Worm (Caenorhabditis elegans) whole organism, L4 larva: ENCODE results near the gene sma-5.

Experiments
- D1046.2 ChIP-seq: fragments of 200-800 bp; sonication (Bioruptor generic); IDR thresholded peaks from 2 replicates; pipeline ENCODE4 v1.3.6; 2022; ENCODE audit warnings: missing genetic modification characterization, missing compliant biosample characterization
- F10B5.3 ChIP-seq: sonication (generic microtip); optimal IDR thresholded peaks from 2 replicates; lab custom pipeline; 2016; ENCODE audit warnings: mild to moderate bottlenecking, missing genetic modification characterization, missing compliant biosample characterization
- F37D6.2 ChIP-seq: sonication (generic microtip); optimal IDR thresholded peaks from 2 replicates; lab custom pipeline; 2016; ENCODE audit warnings: mild to moderate bottlenecking, missing genetic modification characterization, missing compliant biosample characterization
- R02D3.7 ChIP-seq: fragments of 150-350 bp; sonication (generic microtip); optimal IDR thresholded peaks from 3 replicates; lab custom pipeline; 2014; ENCODE audit warnings: missing biosample characterization, missing genetic modification characterization
- Y5F2A.4 ChIP-seq: fragments of 200-800 bp; sonication (Bioruptor generic); optimal IDR thresholded peaks from 2 replicates; lab custom pipeline; 2018; ENCODE audit warnings: mild to moderate bottlenecking, missing genetic modification characterization, missing compliant biosample characterization
- Y75B8A.6 ChIP-seq: fragments of 200-800 bp; sonication (Bioruptor generic); IDR thresholded peaks from 2 replicates; pipeline ENCODE4 v1.3.6; 2022; ENCODE audit warnings: missing genetic modification reagents, missing genetic modification characterization, missing compliant biosample characterization
- ZK337.2 ChIP-seq: fragments of 200-800 bp; sonication (Bioruptor generic); IDR thresholded peaks from 2 replicates; pipeline ENCODE4 v1.3.6; 2022; ENCODE audit warnings: missing genetic modification reagents, missing genetic modification characterization, missing compliant biosample characterization
- ZK546.5 ChIP-seq, 2 experiments: sonication (generic microtip); optimal IDR thresholded peaks; 2 replicates each; lab custom pipeline; 2017; ENCODE audit warnings: missing biosample characterization in 2 of 2, missing genetic modification characterization in 2 of 2
- aha-1 ChIP-seq: fragments of 150-350 bp; peaks from one replicate; lab custom pipeline; 2014; ENCODE audit warnings: missing biosample characterization, missing genetic modification characterization
- ceh-28 ChIP-seq: fragments of 150-350 bp; optimal IDR thresholded peaks from 2 replicates; lab custom pipeline; 2014; ENCODE audit warnings: missing biosample characterization, missing genetic modification reagents, missing genetic modification characterization
- ceh-62 ChIP-seq: sonication (generic microtip); optimal IDR thresholded peaks from 2 replicates; lab custom pipeline; 2017; ENCODE audit warnings: missing biosample characterization, missing genetic modification characterization
- ceh-82 ChIP-seq: sonication (generic microtip); optimal IDR thresholded peaks from 2 replicates; lab custom pipeline; 2017; ENCODE audit warnings: missing biosample characterization, missing genetic modification characterization
- ces-1 ChIP-seq: fragments of 150-350 bp; sonication (generic microtip); optimal IDR thresholded peaks from 4 replicates; lab custom pipeline; 2014; ENCODE audit warnings: missing biosample characterization, missing genetic modification reagents, missing genetic modification characterization
- ctbp-1 ChIP-seq: fragments of 200-800 bp; sonication (Bioruptor generic); IDR thresholded peaks from 2 replicates; pipeline ENCODE4 v1.3.6; 2022; ENCODE audit warnings: missing genetic modification reagents, missing genetic modification characterization, missing compliant biosample characterization
- daf-19 ChIP-seq: fragments of 200-800 bp; sonication (Bioruptor generic); conservative IDR thresholded peaks from 2 replicates; pipeline ENCODE4 v1.3.6; 2022; ENCODE audit warnings: missing genetic modification characterization, missing compliant biosample characterization
- dmd-6 ChIP-seq: fragments of 200-800 bp; sonication (Bioruptor generic); IDR thresholded peaks from 2 replicates; pipeline ENCODE4 v1.3.6; 2022; ENCODE audit warnings: missing genetic modification reagents, missing genetic modification characterization, missing compliant biosample characterization
- fos-1 ChIP-seq: fragments of 150-350 bp; optimal IDR thresholded peaks from 2 replicates; lab custom pipeline; 2014; ENCODE audit warnings: missing biosample characterization, missing genetic modification characterization
- hlh-30 ChIP-seq: sonication (generic microtip); optimal IDR thresholded peaks from 2 replicates; lab custom pipeline; 2017; ENCODE audit warnings: antibody characterized with exemption, mild to moderate bottlenecking, missing genetic modification characterization, missing compliant biosample characterization; ENCODE audit not compliant: insufficient read depth
- hmg-1.1 ChIP-seq: fragments of 200-800 bp; sonication (Bioruptor generic); IDR thresholded peaks from 2 replicates; pipeline ENCODE4 v1.3.6; 2022; ENCODE audit warnings: missing genetic modification reagents, missing genetic modification characterization, missing compliant biosample characterization
- lin-13 ChIP-seq: fragments of 150-350 bp; optimal IDR thresholded peaks from 2 replicates; lab custom pipeline; 2014; ENCODE audit warnings: missing biosample characterization, missing genetic modification reagents, missing genetic modification characterization
- lin-38 ChIP-seq: fragments of 200-800 bp; sonication (Bioruptor generic); IDR thresholded peaks from 2 replicates; pipeline ENCODE4 v1.3.6; 2022; ENCODE audit warnings: missing genetic modification reagents, missing genetic modification characterization, missing compliant biosample characterization
- lir-3 ChIP-seq: sonication (generic microtip); optimal IDR thresholded peaks from 2 replicates; lab custom pipeline; 2016; ENCODE audit warnings: mild to moderate bottlenecking, missing genetic modification characterization, missing compliant biosample characterization
- mep-1 ChIP-seq: fragments of 150-350 bp; sonication (generic microtip); optimal IDR thresholded peaks from 3 replicates; lab custom pipeline; 2014; ENCODE audit warnings: missing biosample characterization, missing genetic modification characterization
- mes-2 ChIP-seq: sonication (generic microtip); optimal IDR thresholded peaks from 2 replicates; lab custom pipeline; 2016; ENCODE audit warnings: missing genotype, mild to moderate bottlenecking, missing genetic modification characterization, missing compliant biosample characterization; ENCODE audit not compliant: poor library complexity, severe bottlenecking
- nhr-10 ChIP-seq: fragments of 150-350 bp; optimal IDR thresholded peaks from 2 replicates; lab custom pipeline; 2014; ENCODE audit warnings: missing biosample characterization, missing genetic modification characterization
- nhr-102 ChIP-seq: sonication (generic microtip); optimal IDR thresholded peaks from 2 replicates; lab custom pipeline; 2016; ENCODE audit warnings: mild to moderate bottlenecking, missing genetic modification characterization, moderate library complexity, missing compliant biosample characterization
- nhr-25 ChIP-seq: sonication (generic microtip); optimal IDR thresholded peaks from 2 replicates; lab custom pipeline; 2017; ENCODE audit warnings: missing genetic modification characterization, mild to moderate bottlenecking, missing compliant biosample characterization, antibody characterized with exemption, moderate library complexity, borderline replicate concordance; ENCODE audit not compliant: insufficient read depth
- nhr-28 ChIP-seq: fragments of 150-350 bp; optimal IDR thresholded peaks from 2 replicates; lab custom pipeline; 2014; ENCODE audit warnings: missing biosample characterization, missing genetic modification characterization
- nhr-6 ChIP-seq: fragments of 150-350 bp; optimal IDR thresholded peaks from 2 replicates; lab custom pipeline; 2014; ENCODE audit warnings: missing biosample characterization, missing genetic modification characterization
- nhr-77 ChIP-seq: fragments of 150-350 bp; optimal IDR thresholded peaks from 2 replicates; lab custom pipeline; 2014; ENCODE audit warnings: missing biosample characterization, missing genetic modification characterization
- pha-4 ChIP-seq, 2 experiments: fragments of 150-350 bp in 1 of 2; fragments of 200-800 bp in 1 of 2; sonication (Bioruptor generic) in 1 of 2; IDR thresholded peaks in 1 of 2; optimal IDR thresholded peaks in 1 of 2; 2 replicates each; pipeline versions ENCODE4 v1.3.6 to Lab custom; 2014 to 2022; ENCODE audit warnings: missing genetic modification characterization in 2 of 2, missing genetic modification reagents in 2 of 2, missing biosample characterization in 1 of 2, missing compliant biosample characterization in 1 of 2
- php-3 ChIP-seq: fragments of 200-800 bp; sonication (Bioruptor generic); IDR thresholded peaks from 2 replicates; pipeline ENCODE4 v1.3.6; 2022; ENCODE audit warnings: missing genetic modification reagents, missing genetic modification characterization, missing compliant biosample characterization
- rbr-2 ChIP-seq: sonication (generic microtip); optimal IDR thresholded peaks from 2 replicates; lab custom pipeline; 2016; ENCODE audit warnings: missing genotype, missing genetic modification characterization, missing compliant biosample characterization
- sdz-12 ChIP-seq: fragments of 200-800 bp; sonication (Bioruptor generic); optimal IDR thresholded peaks from 2 replicates; lab custom pipeline; 2018; ENCODE audit warnings: mild to moderate bottlenecking, missing genetic modification characterization, missing compliant biosample characterization
- set-16 ChIP-seq: fragments of 200-800 bp; sonication (Bioruptor generic); IDR thresholded peaks from 2 replicates; pipeline ENCODE4 v1.3.6; 2022; ENCODE audit warnings: missing genetic modification reagents, missing genetic modification characterization, missing compliant biosample characterization
- snpc-1.2 ChIP-seq: fragments of 200-800 bp; sonication (Bioruptor generic); IDR thresholded peaks from 2 replicates; pipeline ENCODE4 v1.3.6; 2022; ENCODE audit warnings: missing genetic modification reagents, missing genetic modification characterization, missing compliant biosample characterization
- spr-1 ChIP-seq: sonication (generic microtip); optimal IDR thresholded peaks from 2 replicates; lab custom pipeline; 2016; ENCODE audit warnings: mild to moderate bottlenecking, missing genetic modification characterization, missing compliant biosample characterization
- unc-130 ChIP-seq: sonication (generic microtip); optimal IDR thresholded peaks from 2 replicates; lab custom pipeline; 2016; ENCODE audit warnings: missing genetic modification reagents, missing genetic modification characterization, missing compliant biosample characterization
- unc-62 ChIP-seq, 3 experiments: fragments of 150-350 bp in 1 of 3; sonication (generic microtip); optimal IDR thresholded peaks in 2 of 3; peaks in 1 of 3; 1 replicate in 1 of 3; 2 replicates in 2 of 3; lab custom pipeline; 2014 to 2017; ENCODE audit warnings: missing biosample characterization in 3 of 3, missing genetic modification characterization in 3 of 3, missing genetic modification reagents in 3 of 3, missing genotype in 1 of 3
- zfp-3 ChIP-seq: fragments of 200-800 bp; sonication (Bioruptor generic); conservative IDR thresholded peaks from 2 replicates; pipeline ENCODE4 v1.3.6; 2022; ENCODE audit warnings: missing genetic modification reagents, missing genetic modification characterization, missing compliant biosample characterization
- zip-2 ChIP-seq: fragments of 150-350 bp; optimal IDR thresholded peaks from 2 replicates; lab custom pipeline; 2014; ENCODE audit warnings: missing biosample characterization, missing genetic modification characterization
- ztf-7 ChIP-seq: fragments of 150-350 bp; optimal IDR thresholded peaks from 2 replicates; lab custom pipeline; 2014; ENCODE audit warnings: missing biosample characterization, missing genetic modification characterization

The sma-5 gene

DNA sequence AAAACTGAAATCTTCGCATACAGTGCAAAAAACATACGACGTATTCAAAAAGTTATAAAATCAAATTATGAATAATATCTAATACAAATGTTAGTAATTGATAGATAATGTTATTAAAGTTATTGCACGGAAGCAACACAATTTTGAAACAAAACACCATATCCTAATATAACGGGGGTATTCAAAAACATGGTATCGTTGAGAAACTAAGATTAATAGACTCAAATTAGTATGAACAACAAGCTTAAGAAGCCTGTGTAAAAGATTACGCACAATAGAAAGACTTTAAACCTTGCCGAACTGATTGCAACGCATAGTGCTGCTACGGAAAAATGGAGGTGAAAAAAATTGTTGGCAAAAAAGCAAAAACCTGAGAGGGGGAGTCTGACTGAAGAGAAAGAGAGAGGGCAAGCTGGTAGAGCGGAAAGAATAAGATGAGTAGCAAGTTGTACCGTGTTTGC is at the start of gene sma-5:
TSS of gene sma-5 (minus strand) at position 51 of the 461 bp plus-strand sequence.
- TF ChIP-seq unc-62 (GFP tag; optimal IDR thresholded peaks at IDR 0.05 in 1 of 2; lab: Kevin White, UChicago) = peak in 1 of 2 experiments; percentile 65
- no peak for TF ChIP-seq unc-62 (tag; optimal IDR thresholded peaks at IDR 0.05; lab: Kevin White, UChicago)
- peak; percentile 51 for TF ChIP-seq aha-1 (tag; lab: Kevin White, UChicago)
- TF ChIP-seq lin-13 = no peak
- TF ChIP-seq, all 104 proteins: peak for 2

DNA sequence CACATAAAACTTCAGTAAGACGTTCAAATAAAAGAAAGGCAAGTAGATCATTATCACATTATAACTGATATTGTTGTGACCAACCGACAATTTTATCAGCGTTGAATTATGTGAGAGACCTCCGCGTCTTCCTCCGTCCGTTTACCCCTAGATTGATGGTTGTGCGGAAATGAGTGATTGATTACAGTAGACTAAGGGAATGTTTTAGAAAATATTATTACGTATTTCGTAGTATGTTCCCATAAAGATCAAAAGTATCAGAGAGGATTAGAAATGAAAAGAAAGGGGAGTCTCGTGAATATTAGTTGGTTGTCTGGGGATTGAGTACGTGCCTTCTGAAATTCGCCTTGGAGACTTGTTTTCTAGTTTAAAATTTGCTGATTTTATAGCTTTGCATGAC is 33.4 kb upstream of the sma-5 start:
- TF ChIP-seq nhr-28 (peak; percentile 18), ceh-62 (tag; lab: Kevin White, UChicago) (no peak)

DNA sequence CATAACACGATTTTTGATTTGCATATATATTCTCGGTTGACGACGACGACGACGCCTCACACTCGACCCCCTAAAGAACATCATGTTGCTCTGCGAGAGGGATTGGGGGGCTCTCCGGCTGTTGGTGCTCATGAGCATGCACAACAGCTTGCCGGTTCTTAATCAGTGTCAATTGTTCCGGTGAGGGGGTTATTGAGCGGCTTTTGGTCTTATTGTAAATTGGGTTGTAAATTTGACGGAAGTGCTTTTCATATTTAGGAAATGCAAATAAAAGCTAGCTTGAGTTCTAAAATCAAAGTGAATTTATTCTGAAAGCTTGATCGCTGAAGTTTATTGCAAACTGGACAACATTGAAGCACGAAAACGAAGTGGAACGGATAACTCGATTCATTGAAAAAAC is 32.6 kb upstream of the sma-5 start:
- TF ChIP-seq spr-1 (no peak), set-16 (GFP tag; lab: Robert Waterston, UW) (no peak), ceh-82 (tag; lab: Kevin White, UChicago) (no peak), ZK337.2 (no peak), php-3 (no peak), nhr-77 (no peak), unc-130 (GFP tag; lab: Kevin White, UChicago) (no peak), hmg-1.1 (GFP tag; lab: Robert Waterston, UW) (no peak), lin-13 (no peak)

DNA sequence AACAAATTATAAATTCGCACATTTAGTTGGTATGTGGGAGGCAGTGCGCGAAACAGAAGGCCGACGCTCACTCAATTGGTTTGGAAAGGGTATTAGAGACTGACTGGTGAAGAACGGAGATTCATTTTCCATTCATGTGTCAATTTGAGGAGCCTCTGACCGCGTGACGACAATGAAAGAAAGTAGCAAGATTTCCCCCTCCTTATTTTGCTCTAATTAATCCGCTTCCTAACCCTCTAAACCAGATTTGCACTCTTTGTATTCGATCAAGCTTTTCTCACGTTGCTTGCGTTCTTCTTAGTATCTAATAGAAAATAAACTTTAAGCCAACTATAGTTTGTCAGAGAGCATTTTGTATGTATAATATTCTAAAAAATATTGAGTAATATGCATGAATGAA is 30.8 kb upstream of the sma-5 start:
- no peak for TF ChIP-seq D1046.2
- no peak for TF ChIP-seq zip-2 (tag; lab: Kevin White, UChicago)
- TF ChIP-seq snpc-1.2 = no peak
- TF ChIP-seq hlh-30 (tag; lab: Kevin White, UChicago) = no peak
- TF ChIP-seq ceh-28 (tag; lab: Kevin White, UChicago) = no peak
- no peak for TF ChIP-seq F10B5.3 (tag; lab: Kevin White, UChicago)
- no peak for TF ChIP-seq nhr-10
- TF ChIP-seq ztf-7 (tag; lab: Kevin White, UChicago) = no peak
- TF ChIP-seq R02D3.7 (tag; lab: Kevin White, UChicago) = no peak

DNA sequence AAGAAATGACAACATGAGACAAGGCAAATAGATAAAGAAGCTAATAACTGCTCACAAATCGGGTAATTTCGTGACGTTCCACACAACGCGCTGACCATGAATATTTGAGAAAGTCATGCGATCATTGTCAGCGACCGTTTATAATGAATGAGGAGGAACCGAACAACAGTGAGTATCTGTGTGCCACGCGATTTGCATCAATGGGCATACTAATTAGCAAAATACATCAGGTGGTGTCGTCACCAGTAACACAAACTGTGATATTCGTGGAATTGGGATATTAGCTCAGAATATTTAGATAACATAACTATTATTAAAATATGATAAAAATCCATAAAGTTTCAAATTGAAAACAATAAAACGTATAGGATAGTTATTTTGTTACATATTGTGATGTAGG is 29.3 kb upstream of the sma-5 start:
- TF ChIP-seq F37D6.2 (tag; lab: Kevin White, UChicago) (no peak), mes-2 (tag; lab: Kevin White, UChicago) (no peak), php-3 (no peak), ZK546.5 (tag; optimal IDR thresholded peaks at IDR 0.05; lab: Kevin White, UChicago) (no peak), ctbp-1 (GFP tag; lab: Robert Waterston, UW) (no peak), nhr-102 (tag; lab: Kevin White, UChicago) (no peak), ceh-82 (tag; lab: Kevin White, UChicago) (no peak), nhr-6 (tag; lab: Kevin White, UChicago) (no peak), Y75B8A.6 (GFP tag; lab: Robert Waterston, UW) (no peak), rbr-2 (tag; lab: Kevin White, UChicago) (no peak), zip-2 (tag; lab: Kevin White, UChicago) (no peak), nhr-10 (no peak), spr-1 (no peak), lin-38 (GFP tag; lab: Robert Waterston, UW) (no peak)

DNA sequence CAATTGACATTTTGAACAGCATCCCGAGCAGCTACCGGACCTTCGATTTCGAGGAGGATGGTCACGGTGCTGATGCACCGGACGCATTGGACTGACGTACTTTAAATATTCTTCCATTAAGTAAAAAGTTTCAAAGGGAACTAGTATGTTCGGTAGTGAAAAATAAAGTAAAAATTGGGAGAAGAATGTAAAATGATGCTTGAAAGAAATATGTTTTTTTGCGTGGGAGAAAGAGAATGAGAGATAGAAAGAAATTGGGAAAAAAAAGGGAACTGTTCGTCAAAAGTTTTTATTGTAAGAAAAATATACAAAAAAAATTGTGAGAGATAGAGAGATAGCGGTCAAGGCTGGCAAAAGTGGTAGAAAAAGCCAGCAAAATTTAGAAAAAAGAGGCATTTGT is 28.6 kb upstream of the sma-5 start, which contains the start of gene tsp-20:
TSS of gene tsp-20 (minus strand) at position 101 of the 400 bp plus-strand sequence.
- TF ChIP-seq lir-3 (tag; lab: Kevin White, UChicago) = no peak
- TF ChIP-seq sdz-12 (GFP tag; lab: Kevin White, UChicago) = no peak
- no peak for TF ChIP-seq daf-19 (GFP tag; lab: Robert Waterston, UW)
- TF ChIP-seq lin-38 (GFP tag; lab: Robert Waterston, UW) = no peak
- TF ChIP-seq snpc-1.2 = no peak
- no peak for TF ChIP-seq nhr-25
- TF ChIP-seq Y5F2A.4 (GFP tag; lab: Kevin White, UChicago) = no peak
- no peak for TF ChIP-seq pha-4 (GFP tag; IDR thresholded peaks at IDR 0.05; lab: Robert Waterston, UW)
- no peak for TF ChIP-seq pha-4 (tag; optimal IDR thresholded peaks at IDR 0.05; lab: Kevin White, UChicago)
- no peak for TF ChIP-seq fos-1 (tag; lab: Kevin White, UChicago)
- TF ChIP-seq zfp-3 (GFP tag; lab: Robert Waterston, UW) = no peak
- TF ChIP-seq mes-2 (tag; lab: Kevin White, UChicago) = no peak
- TF ChIP-seq Y75B8A.6 (GFP tag; lab: Robert Waterston, UW) = no peak
- no peak for TF ChIP-seq mep-1 (tag; lab: Kevin White, UChicago)
- no peak for TF ChIP-seq dmd-6 (GFP tag; lab: Robert Waterston, UW)
- TF ChIP-seq ces-1 (GFP tag; lab: Kevin White, UChicago) = no peak
